Fruit fly (Drosophila melanogaster): Measurements from ENCODE around the gene rho.

The rho gene

DNA sequence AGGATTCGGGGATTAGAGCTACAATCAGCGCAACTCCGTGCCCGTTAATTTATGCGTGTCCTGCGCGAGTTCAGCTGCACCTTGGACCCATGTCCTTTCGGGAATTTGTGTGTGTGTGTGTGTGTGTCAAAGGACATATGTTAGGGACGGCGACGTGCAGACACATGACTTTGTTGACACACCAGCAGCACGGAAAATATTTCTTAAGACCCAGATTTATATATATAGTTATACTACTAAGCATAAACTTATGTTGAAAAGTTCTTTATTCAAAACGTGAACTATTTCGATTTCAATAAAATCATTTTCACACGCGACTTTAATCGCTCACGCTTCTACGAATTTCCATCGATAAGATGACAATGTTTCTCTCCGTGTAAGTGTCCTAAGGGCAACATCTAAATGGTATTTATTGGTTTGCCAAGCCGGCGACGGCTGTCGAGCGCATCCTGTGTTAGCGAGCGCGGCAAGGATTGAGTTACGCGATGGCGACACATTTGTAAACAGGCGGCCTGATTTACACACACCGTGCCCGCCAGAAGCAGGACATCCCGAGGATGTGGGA is 32.0 kb upstream of the rho start (continued):
- TF ChIP-seq HLHmδ (GFP tag; optimal IDR thresholded peaks at IDR 0.05), result peak; percentile 49
- TF ChIP-seq zf30C (GFP tag; optimal IDR thresholded peaks at IDR 0.05), result peak; percentile 88
- TF ChIP-seq fd102C (GFP tag; optimal IDR thresholded peaks at IDR 0.05), result peak; percentile 18
- peak; percentile 28 for TF ChIP-seq Ets65A (GFP tag)
- TF ChIP-seq CG4282 (GFP tag; optimal IDR thresholded peaks at IDR 0.05), result no peak
- TF ChIP-seq CG7556 (GFP tag; optimal IDR thresholded peaks at IDR 0.05), result no peak
- TF ChIP-seq CG4404 (GFP tag; IDR thresholded peaks at IDR 0.05), result peak; percentile 69
- no peak for TF ChIP-seq Usf (GFP tag; optimal IDR thresholded peaks at IDR 0.05)
- TF ChIP-seq CG8924 (tag; optimal IDR thresholded peaks at IDR 0.05), result peak; percentile 6
- peak; percentile 24 for TF ChIP-seq CG17829 (tag; optimal IDR thresholded peaks at IDR 0.05)
- TF ChIP-seq ewg (GFP tag; optimal IDR thresholded peaks at IDR 0.05), result no peak
- no peak for TF ChIP-seq hb (GFP tag; IDR thresholded peaks at IDR 0.05; ENCODE audit: partially characterized antibody)
- no peak for TF ChIP-seq prd (optimal IDR thresholded peaks at IDR 0.05)
- peak; percentile 34; the same call in 1 of the 3 replicates for TF ChIP-seq prd (GFP tag; IDR thresholded peaks at IDR 0.05)
- TF ChIP-seq lola (GFP tag; optimal IDR thresholded peaks at IDR 0.05), result peak in 1 of 3 experiments; percentile 32
- TF ChIP-seq dimm (GFP tag; IDR thresholded peaks at IDR 0.05), result no peak
- TF ChIP-seq Oli (tag; optimal IDR thresholded peaks at IDR 0.05), result no peak
- TF ChIP-seq cad (GFP tag; optimal IDR thresholded peaks at IDR 0.05), result no peak
- TF ChIP-seq CG10267 (tag; optimal IDR thresholded peaks at IDR 0.05), result peak; percentile 36
- TF ChIP-seq gt (GFP tag; IDR thresholded peaks at IDR 0.05), result 0 out of 2 replicates have a peak, but pooled peaks have one; percentile 16
- TF ChIP-seq H15 (GFP tag; IDR thresholded peaks at IDR 0.05), result 0 out of 3 replicates have a peak, but pooled peaks have one; percentile 14
- TF ChIP-seq fu2 (GFP tag; optimal IDR thresholded peaks at IDR 0.05), result no peak
- no peak for TF ChIP-seq amos (GFP tag; IDR thresholded peaks at IDR 0.05; ENCODE audit: partially characterized antibody)
- no peak for TF ChIP-seq sd (tag; optimal IDR thresholded peaks at IDR 0.05)
- TF ChIP-seq CG1024 (GFP tag; IDR thresholded peaks at IDR 0.05), result no peak
- no peak for TF ChIP-seq CG6175 (GFP tag; IDR thresholded peaks at IDR 0.05)
- no peak for TF ChIP-seq CG4820 (GFP tag; optimal IDR thresholded peaks at IDR 0.05)
- TF ChIP-seq NFAT (GFP tag; IDR thresholded peaks at IDR 0.05), result 0 out of 2 replicates have a peak, but pooled peaks have one; percentile 8
- no peak for TF ChIP-seq Nf-YA (GFP tag; IDR thresholded peaks at IDR 0.05)
- TF ChIP-seq D19A (tag; optimal IDR thresholded peaks at IDR 0.05), result no peak
- no peak for TF ChIP-seq CG8089 (GFP tag; optimal IDR thresholded peaks at IDR 0.05)
- TF ChIP-seq CG6689 (GFP tag; IDR thresholded peaks at IDR 0.05), result no peak
- no peak for TF ChIP-seq CG18599 (GFP tag; optimal IDR thresholded peaks at IDR 0.05)
- no peak for TF ChIP-seq CG8281 (tag; optimal IDR thresholded peaks at IDR 0.05)
- no peak for TF ChIP-seq CG2678 (tag; optimal IDR thresholded peaks at IDR 0.05)
- TF ChIP-seq Fer1 (GFP tag; optimal IDR thresholded peaks at IDR 0.05), result no peak
- 0 out of 3 replicates have a peak, but pooled peaks have one; percentile 19 for TF ChIP-seq zfh1 (GFP tag; IDR thresholded peaks at IDR 0.05)
- TF ChIP-seq CG15696 (tag; optimal IDR thresholded peaks at IDR 0.05), result peak; percentile 63
- TF ChIP-seq bowl (GFP tag; IDR thresholded peaks at IDR 0.05), result no peak
- TF ChIP-seq ac (GFP tag; optimal IDR thresholded peaks at IDR 0.05), result peak; percentile 26
- TF ChIP-seq bigmax (GFP tag; optimal IDR thresholded peaks at IDR 0.05), result no peak
- no peak for TF ChIP-seq h (optimal IDR thresholded peaks at IDR 0.05)
- TF ChIP-seq CG18262 (tag; optimal IDR thresholded peaks at IDR 0.05), result peak; percentile 31
- peak; percentile 46 for TF ChIP-seq dmrt11E (tag; optimal IDR thresholded peaks at IDR 0.05)
- TF ChIP-seq CG11560 (tag; IDR thresholded peaks at IDR 0.05), result no peak
- TF ChIP-seq phol (tag; optimal IDR thresholded peaks at IDR 0.05), result peak; percentile 0
- TF ChIP-seq CG9727 (GFP tag; optimal IDR thresholded peaks at IDR 0.05), result peak; percentile 67
- TF ChIP-seq CG2712 (tag; optimal IDR thresholded peaks at IDR 0.05), result peak; percentile 26
- TF ChIP-seq CG12391 (tag; optimal IDR thresholded peaks at IDR 0.05), result no peak
- peak; percentile 19 for TF ChIP-seq odd (GFP tag; optimal IDR thresholded peaks at IDR 0.05)
- no peak for TF ChIP-seq Atf-2 (GFP tag; optimal IDR thresholded peaks at IDR 0.05)
